Fruit fly (Drosophila melanogaster) whole organism, adult: ENCODE results near the gene Lcp65Ag3.

ENCODE experiments used
- CG11617 ChIP-seq: fragments of 200-800 bp; sonication (Bioruptor generic); optimal IDR thresholded peaks from 2 replicates; lab custom pipeline; 2017; ENCODE audit warnings: mild to moderate bottlenecking, missing biosample characterization, missing genetic modification reagents, missing genetic modification characterization
- CG12768 ChIP-seq: fragments of 200-800 bp; sonication (Bioruptor generic); optimal IDR thresholded peaks from 2 replicates; lab custom pipeline; 2017; ENCODE audit warnings: missing biosample characterization, missing genetic modification characterization, mild to moderate bottlenecking, moderate library complexity, missing genetic modification reagents
- CG1620 ChIP-seq: fragments of 200-800 bp; sonication (Bioruptor generic); optimal IDR thresholded peaks from 2 replicates; lab custom pipeline; 2016; ENCODE audit warnings: missing biosample characterization, missing genetic modification characterization
- CG5204 ChIP-seq: fragments of 200-800 bp; sonication (Bioruptor generic); optimal IDR thresholded peaks from 2 replicates; lab custom pipeline; 2016; ENCODE audit warnings: missing biosample characterization, missing genetic modification characterization
- Hr96 ChIP-seq: fragments of 200-800 bp; sonication (Bioruptor generic); optimal IDR thresholded peaks from 2 replicates; lab custom pipeline; 2016; ENCODE audit warnings: missing biosample characterization, missing genetic modification characterization
- bab1 ChIP-seq: fragments of 200-800 bp; sonication (Bioruptor generic); optimal IDR thresholded peaks from 3 replicates; lab custom pipeline; 2019; ENCODE audit warnings: missing biosample characterization, mild to moderate bottlenecking, missing genetic modification characterization, moderate library complexity
- kay ChIP-seq: fragments of 200-800 bp; sonication (Bioruptor generic); peaks from one replicate; lab custom pipeline; 2016; ENCODE audit warnings: missing biosample characterization, missing genetic modification characterization, borderline replicate concordance
- tj ChIP-seq: fragments of 200-800 bp; sonication (Bioruptor generic); optimal IDR thresholded peaks from 3 replicates; lab custom pipeline; 2017; ENCODE audit warnings: missing biosample characterization, mild to moderate bottlenecking, missing genetic modification characterization, moderate library complexity
- toe ChIP-seq: fragments of 200-800 bp; sonication (Bioruptor generic); optimal IDR thresholded peaks from 2 replicates; lab custom pipeline; 2016; ENCODE audit warnings: missing biosample characterization, missing genetic modification characterization

dm6 chr3L:6136691-6137090 lies 5.9 kb upstream of the Lcp65Ag3 start, which contains the start of gene Lcp65Af:
- TF ChIP-seq kay (no peak), CG12768 (GFP tag; lab: Kevin White, UChicago) (no peak), Hr96 (GFP tag; lab: Kevin White, UChicago) (no peak), CG1620 (GFP tag; lab: Kevin White, UChicago) (no peak), tj (GFP tag; lab: Kevin White, UChicago) (no peak), toe (no peak), bab1 (GFP tag; lab: Kevin White, UChicago) (no peak), CG11617 (GFP tag; lab: Kevin White, UChicago) (no peak), CG5204 (GFP tag; lab: Kevin White, UChicago) (no peak)
